Worm (Caenorhabditis elegans) whole organism, mixed stage, embryonic: ENCODE results near the gene trx-1.

ENCODE experiments used
- M03D4.4 ChIP-seq: sonication (generic microtip); optimal IDR thresholded peaks from 2 replicates; lab custom pipeline; 2017; ENCODE audit warnings: mild to moderate bottlenecking, missing genetic modification characterization, missing compliant biosample characterization
- elt-3 ChIP-seq: fragments of 150-350 bp; optimal IDR thresholded peaks from 2 replicates; lab custom pipeline; 2014; ENCODE audit warnings: missing biosample characterization, missing genetic modification characterization
- sptf-1 ChIP-seq: sonication (generic microtip); optimal IDR thresholded peaks from 2 replicates; lab custom pipeline; 2017; ENCODE audit warnings: mild to moderate bottlenecking, missing genetic modification characterization, moderate library complexity, missing compliant biosample characterization
- unc-39 ChIP-seq: fragments of 150-350 bp; optimal IDR thresholded peaks from 2 replicates; lab custom pipeline; 2014; ENCODE audit warnings: missing biosample characterization, missing genetic modification characterization
- unc-62 ChIP-seq: fragments of 150-350 bp; optimal IDR thresholded peaks from 2 replicates; lab custom pipeline; 2014; ENCODE audit warnings: missing biosample characterization, missing genetic modification reagents, missing genetic modification characterization

DNA sequence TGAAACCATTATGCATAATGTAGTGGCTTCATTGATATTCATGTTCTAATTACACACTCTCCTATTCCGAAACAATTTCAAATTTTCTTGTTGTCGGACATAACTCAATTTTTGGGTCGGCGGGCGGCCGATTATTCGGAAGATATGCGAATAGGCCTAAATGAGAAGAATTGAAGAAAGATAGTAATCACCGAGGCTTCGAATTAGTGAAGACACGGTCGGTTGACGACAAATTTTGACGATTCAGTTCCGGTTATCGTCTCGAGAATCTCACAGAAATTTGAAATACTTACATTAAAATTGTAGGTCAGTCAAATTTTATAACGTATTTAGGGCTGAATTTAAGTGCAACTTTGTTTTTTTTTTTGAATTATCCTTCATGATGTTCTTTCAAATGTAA lies 49.8 kb upstream of the trx-1 start:
- TF ChIP-seq elt-3 (tag; lab: Kevin White, UChicago): no peak
- TF ChIP-seq M03D4.4 (tag; lab: Kevin White, UChicago): no peak
- no peak for TF ChIP-seq unc-39 (tag; lab: Kevin White, UChicago)
- TF ChIP-seq unc-62 (GFP tag; lab: Kevin White, UChicago): no peak
- TF ChIP-seq sptf-1 (tag; lab: Kevin White, UChicago): no peak
